Worm (Caenorhabditis elegans) whole organism, L3 larva: Measurements from ENCODE around the gene F41E7.2.

Source experiments
- R02D3.7 ChIP-seq: fragments of 150-350 bp; optimal IDR thresholded peaks from 2 replicates; lab custom pipeline; 2014; ENCODE audit warnings: missing biosample characterization, missing genetic modification characterization
- ZK546.5 ChIP-seq: sonication (generic microtip); optimal IDR thresholded peaks from 2 replicates; lab custom pipeline; 2017; ENCODE audit warnings: missing biosample characterization, missing genetic modification characterization
- aly-2 ChIP-seq: fragments of 150-350 bp; optimal IDR thresholded peaks from 2 replicates; lab custom pipeline; 2014; ENCODE audit warnings: missing biosample characterization, missing genetic modification characterization
- ama-1 ChIP-seq: fragments of 150-350 bp; optimal IDR thresholded peaks from 2 replicates; lab custom pipeline; 2018
- ceh-16 ChIP-seq: sonication (generic microtip); optimal IDR thresholded peaks from 2 replicates; lab custom pipeline; 2017; ENCODE audit warnings: missing biosample characterization, missing genetic modification characterization
- ceh-82 ChIP-seq: fragments of 150-350 bp; optimal IDR thresholded peaks from 2 replicates; lab custom pipeline; 2014; ENCODE audit warnings: missing biosample characterization, missing genetic modification characterization
- ceh-9 ChIP-seq: sonication (generic microtip); optimal IDR thresholded peaks from 2 replicates; lab custom pipeline; 2018; ENCODE audit warnings: missing biosample characterization, missing genetic modification characterization
- daf-12 ChIP-seq: fragments of 150-350 bp; optimal IDR thresholded peaks from 2 replicates; lab custom pipeline; 2014; ENCODE audit warnings: missing biosample characterization, missing genetic modification reagents, missing genetic modification characterization
- egl-27 ChIP-seq: sonication (generic microtip); optimal IDR thresholded peaks from 4 replicates; lab custom pipeline; 2017; ENCODE audit warnings: missing biosample characterization, missing genetic modification reagents, missing genetic modification characterization
- egl-5 ChIP-seq: fragments of 150-350 bp; optimal IDR thresholded peaks from 2 replicates; lab custom pipeline; 2017; ENCODE audit warnings: missing biosample characterization, missing genetic modification reagents, missing genetic modification characterization, inconsistent platforms
- elt-1 ChIP-seq: fragments of 150-350 bp; optimal IDR thresholded peaks from 2 replicates; lab custom pipeline; 2014; ENCODE audit warnings: missing biosample characterization, missing genetic modification characterization
- elt-2 ChIP-seq: sonication (generic microtip); optimal IDR thresholded peaks from 2 replicates; lab custom pipeline; 2016; ENCODE audit warnings: missing genetic modification reagents, mild to moderate bottlenecking, missing genetic modification characterization, missing compliant biosample characterization
- eor-1 ChIP-seq, 2 experiments: fragments of 150-350 bp; optimal IDR thresholded peaks; 2 replicates each; lab custom pipeline; 2014 to 2018; ENCODE audit warnings: missing biosample characterization in 2 of 2, missing genetic modification characterization in 2 of 2
- fkh-10 ChIP-seq: sonication (generic microtip); optimal IDR thresholded peaks from 2 replicates; lab custom pipeline; 2017; ENCODE audit warnings: missing biosample characterization, missing genetic modification reagents, missing genetic modification characterization
- fos-1 ChIP-seq: fragments of 150-350 bp; optimal IDR thresholded peaks from 2 replicates; lab custom pipeline; 2014; ENCODE audit warnings: missing biosample characterization, missing genetic modification characterization
- lin-15B ChIP-seq: fragments of 150-350 bp; optimal IDR thresholded peaks from 2 replicates; lab custom pipeline; 2014; ENCODE audit warnings: missing biosample characterization, missing genetic modification characterization
- lsy-12 ChIP-seq: sonication (generic microtip); optimal IDR thresholded peaks from 2 replicates; lab custom pipeline; 2016; ENCODE audit warnings: mild to moderate bottlenecking, missing genetic modification characterization, missing compliant biosample characterization
- nhr-11 ChIP-seq: fragments of 150-350 bp; optimal IDR thresholded peaks from 2 replicates; lab custom pipeline; 2014; ENCODE audit warnings: missing biosample characterization, missing genetic modification characterization
- nhr-12 ChIP-seq: fragments of 150-350 bp; optimal IDR thresholded peaks from 2 replicates; lab custom pipeline; 2014; ENCODE audit warnings: missing biosample characterization, missing genetic modification characterization
- nhr-23 ChIP-seq: fragments of 150-350 bp; optimal IDR thresholded peaks from 2 replicates; lab custom pipeline; 2014; ENCODE audit warnings: missing biosample characterization, missing genetic modification reagents, missing genetic modification characterization
- nhr-237 ChIP-seq: fragments of 150-350 bp; optimal IDR thresholded peaks from 2 replicates; lab custom pipeline; 2014; ENCODE audit warnings: missing biosample characterization, missing genetic modification characterization
- nhr-25 ChIP-seq: sonication (generic microtip); optimal IDR thresholded peaks from 2 replicates; lab custom pipeline; 2017; ENCODE audit warnings: missing biosample characterization, missing genetic modification characterization
- nhr-28 ChIP-seq: fragments of 150-350 bp; optimal IDR thresholded peaks from 2 replicates; lab custom pipeline; 2014; ENCODE audit warnings: missing biosample characterization, missing genetic modification characterization
- nhr-43 ChIP-seq: sonication (generic microtip); optimal IDR thresholded peaks from 2 replicates; lab custom pipeline; 2016; ENCODE audit warnings: mild to moderate bottlenecking, missing genetic modification characterization, missing compliant biosample characterization; ENCODE audit not compliant: poor library complexity, severe bottlenecking
- nhr-67 ChIP-seq: fragments of 150-350 bp; optimal IDR thresholded peaks from 2 replicates; lab custom pipeline; 2014; ENCODE audit warnings: missing biosample characterization, missing genetic modification characterization
- pha-4 ChIP-seq: fragments of 150-350 bp; optimal IDR thresholded peaks from 2 replicates; lab custom pipeline; 2014; ENCODE audit warnings: missing biosample characterization, missing genetic modification reagents, missing genetic modification characterization
- pqm-1 ChIP-seq: fragments of 150-350 bp; optimal IDR thresholded peaks from 2 replicates; lab custom pipeline; 2017; ENCODE audit warnings: missing biosample characterization, missing genetic modification characterization, inconsistent platforms
- sea-2 ChIP-seq: fragments of 150-350 bp; sonication (generic microtip); optimal IDR thresholded peaks from 4 replicates; lab custom pipeline; 2014; ENCODE audit warnings: missing biosample characterization, missing genetic modification reagents, missing genetic modification characterization
- skn-1 ChIP-seq: fragments of 150-350 bp; optimal IDR thresholded peaks from 2 replicates; lab custom pipeline; 2014; ENCODE audit warnings: missing biosample characterization, missing genetic modification characterization
- tbx-2 ChIP-seq: sonication (generic microtip); optimal IDR thresholded peaks from 2 replicates; lab custom pipeline; 2016; ENCODE audit warnings: mild to moderate bottlenecking, missing genetic modification characterization, missing compliant biosample characterization
- zag-1 ChIP-seq: fragments of 150-350 bp; optimal IDR thresholded peaks from 2 replicates; lab custom pipeline; 2014; ENCODE audit warnings: missing biosample characterization, missing genetic modification characterization
- ztf-11 ChIP-seq: fragments of 150-350 bp; optimal IDR thresholded peaks from 2 replicates; lab custom pipeline; 2014; ENCODE audit warnings: missing biosample characterization, missing genetic modification characterization
- ztf-4 ChIP-seq: fragments of 150-350 bp; optimal IDR thresholded peaks from 2 replicates; lab custom pipeline; 2014; ENCODE audit warnings: missing biosample characterization, missing genetic modification characterization

F41E7.2 gene

ce11 chrX:10273392-10273791 lies at the start of gene F41E7.2:
Gene F41E7.2, plus strand, starts transcription at chrX:10273692.
- TF ChIP-seq ZK546.5 (no peak), lin-15B (tag; lab: Kevin White, UChicago) (no peak), fos-1 (no peak), ztf-4 (tag; lab: Kevin White, UChicago) (no peak), zag-1 (tag; lab: Kevin White, UChicago) (no peak), egl-27 (tag; lab: Kevin White, UChicago) (no peak), ceh-16 (tag; lab: Kevin White, UChicago) (no peak), lsy-12 (tag; lab: Kevin White, UChicago) (no peak), daf-12 (tag; lab: Kevin White, UChicago) (no peak), nhr-28 (tag; lab: Kevin White, UChicago) (no peak), eor-1 (tag; optimal IDR thresholded peaks at IDR 0.05; lab: Kevin White, UChicago) (no peak), nhr-12 (tag; lab: Kevin White, UChicago) (no peak), ama-1 (no peak), ceh-82 (tag; lab: Kevin White, UChicago) (no peak), elt-2 (no peak), elt-1 (no peak), nhr-67 (tag; lab: Kevin White, UChicago) (no peak)
- TF ChIP-seq, all 47 proteins: peak for 0

DNA sequence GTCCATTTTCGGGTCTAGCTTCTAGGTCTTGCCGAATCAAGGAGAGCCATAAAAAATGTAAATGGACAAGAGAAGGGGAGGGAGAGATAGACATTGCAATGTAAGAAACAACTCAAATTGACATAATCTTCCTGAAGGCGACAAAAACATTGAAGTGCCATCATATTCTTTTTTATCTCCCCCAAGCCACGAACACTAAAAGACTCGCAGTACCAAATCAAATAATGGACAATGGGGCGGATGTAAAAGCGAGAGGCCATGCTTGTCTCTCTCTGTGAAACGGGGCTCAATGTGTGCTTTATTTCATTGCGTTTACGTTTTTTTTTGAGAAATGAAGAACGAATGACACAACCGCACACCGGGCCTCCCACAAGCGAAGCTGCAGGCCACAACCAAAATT lies 47.6 kb upstream of the F41E7.2 start:
- TF ChIP-seq egl-5 (tag; lab: Kevin White, UChicago), result no peak
- peak; percentile 41 for TF ChIP-seq fkh-10 (GFP tag; lab: Kevin White, UChicago)

DNA sequence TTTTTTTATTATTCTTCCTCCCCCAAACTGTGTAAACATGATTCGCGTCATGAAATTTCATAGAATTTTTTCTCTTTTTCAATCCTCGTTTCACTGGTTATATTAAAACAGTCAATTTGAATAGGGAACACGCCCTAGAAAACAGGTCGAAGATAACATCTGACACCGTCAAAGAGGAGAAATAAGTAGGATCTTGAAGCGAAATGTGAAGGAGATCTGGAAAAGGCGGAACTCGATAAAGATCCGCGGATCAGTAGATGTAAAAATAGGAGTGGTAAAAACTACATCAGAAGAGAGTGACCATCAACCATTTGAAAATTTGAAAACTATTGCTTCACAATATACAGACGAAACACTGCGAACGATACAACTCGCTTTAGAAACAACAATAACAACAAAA lies 46.3 kb upstream of the F41E7.2 start:
- TF ChIP-seq skn-1 (tag; lab: Kevin White, UChicago) (no peak), fkh-10 (GFP tag; lab: Kevin White, UChicago) (no peak), tbx-2 (tag; lab: Kevin White, UChicago) (no peak), nhr-23 (tag; lab: Kevin White, UChicago) (peak; percentile 38), elt-1 (peak; percentile 73), aly-2 (tag; lab: Kevin White, UChicago) (no peak)

DNA sequence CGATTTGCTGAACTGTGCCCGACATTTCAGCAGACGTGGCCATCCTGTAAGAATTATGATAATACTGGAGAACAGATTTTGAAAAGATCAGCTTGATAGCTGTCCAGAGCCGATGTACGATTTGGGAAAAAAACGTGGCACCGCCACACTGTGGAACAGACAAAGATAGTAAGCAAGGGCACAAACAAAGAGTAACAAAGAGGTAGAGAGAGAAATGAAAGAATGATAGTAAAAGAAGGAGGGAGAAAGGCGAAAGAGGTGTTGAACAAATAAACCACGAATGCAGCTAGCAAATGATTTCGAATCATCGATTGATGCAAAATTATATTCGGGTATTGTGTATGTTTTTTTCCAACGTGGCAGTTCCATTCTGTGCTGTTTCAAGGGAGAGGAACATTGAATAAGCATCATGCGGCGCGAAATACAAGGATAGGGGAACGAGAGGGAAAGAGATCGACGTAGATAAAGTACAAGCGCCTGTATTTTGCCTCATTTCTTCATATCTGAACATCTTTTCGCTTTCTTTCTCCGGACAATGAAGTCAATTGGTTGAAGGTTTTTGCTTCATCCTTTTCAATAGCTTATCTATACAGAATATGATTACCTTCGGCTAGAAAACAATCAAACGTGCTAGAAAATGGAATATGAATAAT lies 45.3 kb upstream of the F41E7.2 start, which contains the start of gene C14H10.3:
C14H10.3 (minus strand) TSS at position 44 of the 653 bp plus-strand sequence.
- TF ChIP-seq lin-15B (tag; lab: Kevin White, UChicago), result no peak
- no peak for TF ChIP-seq elt-1
- TF ChIP-seq nhr-11 (tag; lab: Kevin White, UChicago), result no peak
- TF ChIP-seq nhr-67 (tag; lab: Kevin White, UChicago), result no peak
- TF ChIP-seq zag-1 (tag; lab: Kevin White, UChicago), result no peak
- no peak for TF ChIP-seq sea-2 (GFP tag; lab: Kevin White, UChicago)
- TF ChIP-seq daf-12 (tag; lab: Kevin White, UChicago), result no peak
- TF ChIP-seq ZK546.5, result no peak
- peak; percentile 37 for TF ChIP-seq elt-2
- no peak for TF ChIP-seq skn-1 (tag; lab: Kevin White, UChicago)
- TF ChIP-seq pha-4, result peak; percentile 72
- TF ChIP-seq ceh-9, result no peak
- TF ChIP-seq nhr-237 (tag; lab: Kevin White, UChicago), result no peak
- TF ChIP-seq ztf-11 (tag; lab: Kevin White, UChicago), result no peak
- TF ChIP-seq nhr-28 (tag; lab: Kevin White, UChicago), result no peak
- peak; percentile 21 for TF ChIP-seq nhr-43

ce11 chrX:10230872-10231271 lies 42.6 kb upstream of the F41E7.2 start:
- TF ChIP-seq ZK546.5 (no peak), nhr-23 (tag; lab: Kevin White, UChicago) (peak; percentile 76), nhr-67 (tag; lab: Kevin White, UChicago) (no peak), pqm-1 (tag; lab: Kevin White, UChicago) (no peak), nhr-28 (tag; lab: Kevin White, UChicago) (no peak), nhr-237 (tag; lab: Kevin White, UChicago) (no peak), nhr-25 (tag; lab: Kevin White, UChicago) (peak; percentile 78), fkh-10 (GFP tag; lab: Kevin White, UChicago) (no peak), R02D3.7 (tag; lab: Kevin White, UChicago) (no peak)
